Fruit fly (Drosophila melanogaster): ENCODE results near the gene CG45492.
"Not testable (repeated sequence)": the region's sequence is repeated elsewhere in the genome, so short reads cannot be mapped to it uniquely, and the experiment has no call there.

CG45492 gene

DNA sequence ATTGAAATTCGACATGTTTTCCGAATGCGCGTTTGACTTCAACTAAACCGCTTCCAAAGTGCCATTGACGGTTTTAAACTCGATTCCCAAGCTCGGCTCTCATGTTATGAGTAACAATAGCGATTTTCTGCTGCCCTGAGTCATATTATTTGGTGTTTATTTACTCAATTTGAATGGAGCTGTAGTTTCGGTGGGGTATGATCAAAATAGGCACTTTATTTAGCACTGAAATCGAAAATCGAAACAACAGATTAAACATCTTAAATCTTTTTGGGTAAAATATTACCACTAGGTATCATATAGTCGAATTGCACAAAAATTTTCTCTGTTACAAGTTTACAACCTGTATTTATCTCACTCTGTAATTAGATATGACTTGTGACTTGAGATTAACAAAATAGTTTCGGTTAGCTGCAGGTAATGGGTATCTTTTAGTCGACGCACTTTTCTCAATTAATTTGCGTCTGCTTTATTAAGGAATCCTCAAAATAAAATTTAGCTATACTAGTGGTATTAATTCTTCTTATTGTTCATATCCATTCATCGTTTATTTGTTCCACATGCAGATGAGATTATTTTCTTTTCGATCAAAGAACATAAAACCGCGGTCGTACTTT lies 15.5 kb upstream of the CG45492 start, which contains the start of gene CG12655:
CG12655 (minus strand) TSS at position 51 of the 617 bp plus-strand sequence.
- no peak for TF ChIP-seq Sox102F (GFP tag; optimal IDR thresholded peaks at IDR 0.05)
- peak; percentile 24; the same call in 1 of the 3 replicates for TF ChIP-seq vnd (GFP tag; IDR thresholded peaks at IDR 0.05; ENCODE audit: partially characterized antibody)
- TF ChIP-seq CkIIα-i1 (GFP tag; IDR thresholded peaks at IDR 0.05), result no peak
- TF ChIP-seq dan (GFP tag; IDR thresholded peaks at IDR 0.05), result no peak
- peak; percentile 72 for TF ChIP-seq HLH4C (GFP tag; IDR thresholded peaks at IDR 0.05; ENCODE audit: partially characterized antibody)
- TF ChIP-seq zfh2 (GFP tag; optimal IDR thresholded peaks at IDR 0.05), result no peak
- TF ChIP-seq CG16813 (GFP tag; IDR thresholded peaks at IDR 0.05; ENCODE audit: partially characterized antibody), result peak; percentile 63
- no peak for TF ChIP-seq CG12744 (GFP tag; optimal IDR thresholded peaks at IDR 0.05)
- TF ChIP-seq Dfd (GFP tag; optimal IDR thresholded peaks at IDR 0.05), result no peak
- TF ChIP-seq CG14860 (GFP tag; IDR thresholded peaks at IDR 0.05; ENCODE audit: partially characterized antibody), result peak; percentile 50; the same call in 2 of the 3 replicates
- no peak for TF ChIP-seq Xbp1 (GFP tag; optimal IDR thresholded peaks at IDR 0.05)
- TF ChIP-seq ewg (GFP tag; optimal IDR thresholded peaks at IDR 0.05), result no peak
- TF ChIP-seq D19B (GFP tag; optimal IDR thresholded peaks at IDR 0.05), result peak; percentile 45
- no peak for TF ChIP-seq Bdp1 (GFP tag; optimal IDR thresholded peaks at IDR 0.05)
- TF ChIP-seq Sry-β (GFP tag; optimal IDR thresholded peaks at IDR 0.05), result no peak

DNA sequence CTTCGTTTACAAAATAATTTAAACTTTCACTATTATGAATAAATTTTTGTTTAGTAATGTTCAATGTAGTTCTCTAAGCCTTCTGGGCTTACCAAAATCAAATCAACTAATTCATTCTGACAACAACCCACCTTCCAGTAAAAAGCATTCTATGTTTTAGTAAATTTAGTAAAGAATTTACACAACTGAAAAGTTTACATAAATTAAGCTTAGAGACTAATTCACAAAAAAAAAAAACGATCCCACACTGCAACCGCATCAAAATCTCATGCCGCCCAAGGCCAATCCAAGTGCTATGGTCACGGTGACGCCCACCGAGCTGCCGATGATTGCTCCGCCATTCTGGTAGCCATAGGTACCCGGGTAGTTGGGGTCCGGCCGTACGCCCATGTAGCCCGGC lies 14.3 kb upstream of the CG45492 start, which contains the start of gene CG43784:
CG43784 (minus strand) TSS at position 101 of the 400 bp plus-strand sequence.
- not testable (repeated sequence) for TF ChIP-seq yki (optimal IDR thresholded peaks at IDR 0.05); Jarid2 (GFP tag; optimal IDR thresholded peaks at IDR 0.05); CG1602 (GFP tag; optimal IDR thresholded peaks at IDR 0.05)

DNA sequence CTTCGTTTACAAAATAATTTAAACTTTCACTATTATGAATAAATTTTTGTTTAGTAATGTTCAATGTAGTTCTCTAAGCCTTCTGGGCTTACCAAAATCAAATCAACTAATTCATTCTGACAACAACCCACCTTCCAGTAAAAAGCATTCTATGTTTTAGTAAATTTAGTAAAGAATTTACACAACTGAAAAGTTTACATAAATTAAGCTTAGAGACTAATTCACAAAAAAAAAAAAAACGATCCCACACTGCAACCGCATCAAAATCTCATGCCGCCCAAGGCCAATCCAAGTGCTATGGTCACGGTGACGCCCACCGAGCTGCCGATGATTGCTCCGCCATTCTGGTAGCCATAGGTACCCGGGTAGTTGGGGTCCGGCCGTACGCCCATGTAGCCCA lies 9.6 kb upstream of the CG45492 start, which contains the start of gene CG45494:
CG45494 (minus strand) TSS at position 101 of the 400 bp plus-strand sequence.
- TF ChIP-seq CG6272, peb, ap (GFP tag; IDR thresholded peaks at IDR 0.05): not testable (repeated sequence)

DNA sequence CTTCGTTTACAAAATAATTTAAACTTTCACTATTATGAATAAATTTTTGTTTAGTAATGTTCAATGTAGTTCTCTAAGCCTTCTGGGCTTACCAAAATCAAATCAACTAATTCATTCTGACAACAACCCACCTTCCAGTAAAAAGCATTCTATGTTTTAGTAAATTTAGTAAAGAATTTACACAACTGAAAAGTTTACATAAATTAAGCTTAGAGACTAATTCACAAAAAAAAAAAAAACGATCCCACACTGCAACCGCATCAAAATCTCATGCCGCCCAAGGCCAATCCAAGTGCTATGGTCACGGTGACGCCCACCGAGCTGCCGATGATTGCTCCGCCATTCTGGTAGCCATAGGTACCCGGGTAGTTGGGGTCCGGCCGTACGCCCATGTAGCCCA lies 4.8 kb upstream of the CG45492 start, which contains the start of gene CG45493:
CG45493 (minus strand) TSS at position 101 of the 400 bp plus-strand sequence.
- not testable (repeated sequence) for TF ChIP-seq Dll (GFP tag; IDR thresholded peaks at IDR 0.05; ENCODE audit: partially characterized antibody); dysf (GFP tag; IDR thresholded peaks at IDR 0.05); Six4 (GFP tag; optimal IDR thresholded peaks at IDR 0.05)

DNA sequence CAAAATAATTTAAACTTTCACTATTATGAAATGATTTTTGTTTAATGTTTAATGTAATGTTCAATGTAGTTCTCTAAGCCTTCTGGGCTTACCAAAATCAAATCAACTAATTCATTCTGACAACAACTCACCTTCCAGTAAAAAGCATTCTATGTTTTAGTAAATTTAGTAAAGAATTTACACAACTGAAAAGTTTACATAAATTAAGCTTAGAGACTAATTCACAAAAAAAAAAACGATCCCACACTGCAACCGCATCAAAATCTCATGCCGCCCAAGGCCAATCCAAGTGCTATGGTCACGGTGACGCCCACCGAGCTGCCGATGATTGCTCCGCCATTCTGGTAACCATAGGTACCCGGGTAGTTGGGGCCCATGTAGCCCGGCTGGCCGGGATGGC lies 5.1 kb downstream of the CG45492 start, which contains the start of gene CG45491:
CG45491 (minus strand) TSS at position 101 of the 400 bp plus-strand sequence.
- TF ChIP-seq CG5180 (GFP tag; optimal IDR thresholded peaks at IDR 0.05); abd-A (tag; optimal IDR thresholded peaks at IDR 0.05); az2 (GFP tag; optimal IDR thresholded peaks at IDR 0.05): not testable (repeated sequence)

DNA sequence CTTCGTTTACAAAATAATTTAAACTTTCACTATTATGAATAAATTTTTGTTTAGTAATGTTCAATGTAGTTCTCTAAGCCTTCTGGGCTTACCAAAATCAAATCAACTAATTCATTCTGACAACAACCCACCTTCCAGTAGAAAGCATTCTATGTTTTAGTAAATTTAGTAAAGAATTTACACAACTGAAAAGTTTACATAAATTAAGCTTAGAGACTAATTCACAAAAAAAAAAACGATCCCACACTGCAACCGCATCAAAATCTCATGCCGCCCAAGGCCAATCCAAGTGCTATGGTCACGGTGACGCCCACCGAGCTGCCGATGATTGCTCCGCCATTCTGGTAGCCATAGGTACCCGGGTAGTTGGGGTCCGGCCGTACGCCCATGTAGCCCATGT lies 9.8 kb downstream of the CG45492 start, which contains the start of gene CG45490:
CG45490 (minus strand) TSS at position 101 of the 400 bp plus-strand sequence.
- TF ChIP-seq HmgZ (tag; optimal IDR thresholded peaks at IDR 0.05); CG4404 (GFP tag; IDR thresholded peaks at IDR 0.05); sens (GFP tag): not testable (repeated sequence)

All from whole organism, embryonic.